Fruit fly (Drosophila melanogaster) whole organism, prepupa: ENCODE measurements around the gene Nlg4.

ENCODE experiments used
- Blimp-1 ChIP-seq: fragments of 200-800 bp; sonication (Bioruptor generic); optimal IDR thresholded peaks from 3 replicates; lab custom pipeline; 2017; ENCODE audit warnings: missing biosample characterization, missing genetic modification characterization, mild to moderate bottlenecking, moderate library complexity, missing genetic modification reagents
- CG10631 ChIP-seq: fragments of 200-800 bp; sonication (Bioruptor generic); optimal IDR thresholded peaks from 2 replicates; lab custom pipeline; 2016; ENCODE audit warnings: missing biosample characterization, missing genetic modification characterization
- CG10669 ChIP-seq: fragments of 200-800 bp; sonication (Bioruptor generic); optimal IDR thresholded peaks from 3 replicates; lab custom pipeline; 2018; ENCODE audit warnings: missing biosample characterization, mild to moderate bottlenecking, missing genetic modification characterization, moderate library complexity
- CG11294 ChIP-seq: fragments of 200-800 bp; sonication (Bioruptor generic); IDR thresholded peaks from 2 replicates; pipeline ENCODE4 v1.3.6; 2022; ENCODE audit warnings: missing biosample characterization, missing genetic modification characterization
- CG11762 ChIP-seq: fragments of 200-800 bp; sonication (Bioruptor generic); optimal IDR thresholded peaks from 3 replicates; lab custom pipeline; 2016; ENCODE audit warnings: missing biosample characterization, missing genetic modification characterization; ENCODE audit not compliant: insufficient read depth
- CG11902 ChIP-seq: fragments of 200-800 bp; sonication (Bioruptor generic); optimal IDR thresholded peaks from 3 replicates; lab custom pipeline; 2016; ENCODE audit warnings: missing biosample characterization, missing genetic modification characterization
- CG15336 ChIP-seq: fragments of 200-800 bp; sonication (Bioruptor generic); IDR thresholded peaks from 2 replicates; pipeline ENCODE4 v1.3.6; 2022; ENCODE audit warnings: missing biosample characterization, missing genetic modification characterization
- CG1621 ChIP-seq: fragments of 200-800 bp; sonication (Bioruptor generic); optimal IDR thresholded peaks from 3 replicates; lab custom pipeline; 2018; ENCODE audit warnings: missing biosample characterization, mild to moderate bottlenecking, missing genetic modification characterization
- CG16779 ChIP-seq: fragments of 200-800 bp; sonication (Bioruptor generic); optimal IDR thresholded peaks from 3 replicates; lab custom pipeline; 2017; ENCODE audit warnings: missing biosample characterization, mild to moderate bottlenecking, missing genetic modification characterization
- CG32006 ChIP-seq: fragments of 200-800 bp; sonication (Bioruptor generic); optimal IDR thresholded peaks from 3 replicates; lab custom pipeline; 2017; ENCODE audit warnings: missing biosample characterization, mild to moderate bottlenecking, missing genetic modification characterization
- CG34406 ChIP-seq: fragments of 200-800 bp; sonication (Bioruptor generic); optimal IDR thresholded peaks from 3 replicates; lab custom pipeline; 2016; ENCODE audit warnings: missing biosample characterization, missing genetic modification characterization
- CG3919 ChIP-seq: fragments of 200-800 bp; sonication (Bioruptor generic); optimal IDR thresholded peaks from 3 replicates; lab custom pipeline; 2016; ENCODE audit warnings: missing biosample characterization, missing genetic modification characterization
- CG4318 ChIP-seq: fragments of 200-800 bp; sonication (Bioruptor generic); optimal IDR thresholded peaks from 3 replicates; lab custom pipeline; 2017; ENCODE audit warnings: missing biosample characterization, mild to moderate bottlenecking, missing genetic modification characterization
- CG6163 ChIP-seq: fragments of 200-800 bp; sonication (Bioruptor generic); IDR thresholded peaks from 3 replicates; pipeline ENCODE4 v1.3.6; 2022; ENCODE audit warnings: missing biosample characterization, missing genetic modification characterization
- CG6276 ChIP-seq: fragments of 200-800 bp; sonication (Bioruptor generic); optimal IDR thresholded peaks from 2 replicates; lab custom pipeline; 2017; ENCODE audit warnings: missing biosample characterization, mild to moderate bottlenecking, missing genetic modification characterization
- CG6792 ChIP-seq: fragments of 200-800 bp; sonication (Bioruptor generic); optimal IDR thresholded peaks from 3 replicates; lab custom pipeline; 2016; ENCODE audit warnings: missing biosample characterization, missing genetic modification characterization
- CG6808 ChIP-seq: fragments of 200-800 bp; sonication (Bioruptor generic); optimal IDR thresholded peaks from 3 replicates; lab custom pipeline; 2017; ENCODE audit warnings: missing biosample characterization, missing genetic modification characterization, mild to moderate bottlenecking, moderate library complexity, missing genetic modification reagents
- CG6854 ChIP-seq: fragments of 200-800 bp; sonication (Bioruptor generic); optimal IDR thresholded peaks from 2 replicates; lab custom pipeline; 2017; ENCODE audit warnings: missing biosample characterization, mild to moderate bottlenecking, missing genetic modification characterization
- CG7368 ChIP-seq: fragments of 200-800 bp; sonication (Bioruptor generic); optimal IDR thresholded peaks from 3 replicates; lab custom pipeline; 2016; ENCODE audit warnings: missing biosample characterization, missing genetic modification characterization
- CG8319 ChIP-seq: fragments of 200-800 bp; sonication (Bioruptor generic); optimal IDR thresholded peaks from 3 replicates; lab custom pipeline; 2016; ENCODE audit warnings: missing biosample characterization, missing genetic modification characterization
- CG9139 ChIP-seq: fragments of 200-800 bp; sonication (Bioruptor generic); optimal IDR thresholded peaks from 3 replicates; lab custom pipeline; 2017; ENCODE audit warnings: missing biosample characterization, mild to moderate bottlenecking, missing genetic modification characterization
- Eip75B ChIP-seq: fragments of 200-800 bp; sonication (Bioruptor generic); optimal IDR thresholded peaks from 3 replicates; lab custom pipeline; 2016; ENCODE audit warnings: missing biosample characterization, missing genetic modification characterization
- Eip78C ChIP-seq: fragments of 200-800 bp; sonication (Bioruptor generic); peaks from one replicate; lab custom pipeline; 2016; ENCODE audit warnings: missing biosample characterization, missing genetic modification characterization
- Eip93F ChIP-seq: fragments of 200-800 bp; sonication (Bioruptor generic); optimal IDR thresholded peaks from 2 replicates; lab custom pipeline; 2016; ENCODE audit warnings: missing biosample characterization, mild to moderate bottlenecking, missing genetic modification characterization
- Ets21C ChIP-seq: fragments of 200-800 bp; sonication (Bioruptor generic); optimal IDR thresholded peaks from 3 replicates; lab custom pipeline; 2016; ENCODE audit warnings: missing biosample characterization, missing genetic modification characterization
- Ets96B ChIP-seq: fragments of 200-800 bp; optimal IDR thresholded peaks from 2 replicates; lab custom pipeline; 2019; ENCODE audit warnings: missing biosample characterization, mild to moderate bottlenecking, missing genetic modification characterization, moderate library complexity
- Gug ChIP-seq: fragments of 200-800 bp; sonication (Bioruptor generic); IDR thresholded peaks from 2 replicates; pipeline ENCODE4 v1.3.6; 2022; ENCODE audit warnings: missing biosample characterization, missing genetic modification characterization
- Hr38 ChIP-seq: sonication (Bioruptor generic); optimal IDR thresholded peaks from 2 replicates; lab custom pipeline; 2016; ENCODE audit warnings: missing biosample characterization, missing genetic modification characterization
- Hr39 ChIP-seq: fragments of 200-800 bp; sonication (Bioruptor generic); optimal IDR thresholded peaks from 2 replicates; lab custom pipeline; 2016; ENCODE audit warnings: missing biosample characterization, missing genetic modification characterization
- Hr4 ChIP-seq: fragments of 200-800 bp; sonication (Bioruptor generic); optimal IDR thresholded peaks from 3 replicates; lab custom pipeline; 2016; ENCODE audit warnings: missing biosample characterization, missing genetic modification characterization
- Lpt ChIP-seq: fragments of 200-800 bp; sonication (Bioruptor generic); optimal IDR thresholded peaks from 3 replicates; lab custom pipeline; 2016; ENCODE audit warnings: missing biosample characterization, missing genetic modification characterization
- Met ChIP-seq: fragments of 200-800 bp; sonication (Bioruptor generic); optimal IDR thresholded peaks from 3 replicates; lab custom pipeline; 2016; ENCODE audit warnings: missing biosample characterization, missing genetic modification characterization
- OdsH ChIP-seq: fragments of 200-800 bp; sonication (Bioruptor generic); optimal IDR thresholded peaks from 3 replicates; lab custom pipeline; 2016; ENCODE audit warnings: missing biosample characterization, missing genetic modification characterization
- Smox ChIP-seq: fragments of 200-800 bp; sonication (Bioruptor generic); optimal IDR thresholded peaks from 3 replicates; lab custom pipeline; 2016; ENCODE audit warnings: missing biosample characterization, missing genetic modification characterization
- Sox102F ChIP-seq: fragments of 200-800 bp; sonication (Bioruptor generic); optimal IDR thresholded peaks from 2 replicates; lab custom pipeline; 2016; ENCODE audit warnings: missing biosample characterization, mild to moderate bottlenecking, missing genetic modification characterization
- Sox14 ChIP-seq: fragments of 200-800 bp; sonication (Bioruptor generic); optimal IDR thresholded peaks from 3 replicates; lab custom pipeline; 2016; ENCODE audit warnings: missing biosample characterization, missing genetic modification characterization
- Sox15 ChIP-seq: fragments of 200-800 bp; sonication (Bioruptor generic); optimal IDR thresholded peaks from 3 replicates; lab custom pipeline; 2016; ENCODE audit warnings: missing biosample characterization, missing genetic modification characterization
- achi ChIP-seq: fragments of 200-800 bp; sonication (Bioruptor generic); optimal IDR thresholded peaks from 3 replicates; lab custom pipeline; 2016; ENCODE audit warnings: missing biosample characterization, missing genetic modification characterization
- cyc ChIP-seq: fragments of 200-800 bp; sonication (Bioruptor generic); optimal IDR thresholded peaks from 3 replicates; lab custom pipeline; 2016; ENCODE audit warnings: missing biosample characterization, missing genetic modification characterization
- eg ChIP-seq: fragments of 200-800 bp; sonication (Bioruptor generic); IDR thresholded peaks from 3 replicates; pipeline ENCODE4 v1.3.6; 2022; ENCODE audit warnings: missing biosample characterization, missing genetic modification characterization
- esn ChIP-seq: fragments of 200-800 bp; sonication (Bioruptor generic); optimal IDR thresholded peaks from 2 replicates; lab custom pipeline; 2016; ENCODE audit warnings: missing biosample characterization, mild to moderate bottlenecking, missing genetic modification characterization, moderate library complexity
- fd59A ChIP-seq: fragments of 200-800 bp; sonication (Bioruptor generic); optimal IDR thresholded peaks from 2 replicates; lab custom pipeline; 2017; ENCODE audit warnings: missing biosample characterization, mild to moderate bottlenecking, missing genetic modification characterization, missing genetic modification reagents
- fkh ChIP-seq: fragments of 200-800 bp; sonication (Bioruptor generic); optimal IDR thresholded peaks from 3 replicates; lab custom pipeline; 2017; ENCODE audit warnings: missing biosample characterization, mild to moderate bottlenecking, missing genetic modification characterization, moderate library complexity
- lz ChIP-seq: fragments of 200-800 bp; sonication (Bioruptor generic); optimal IDR thresholded peaks from 3 replicates; lab custom pipeline; 2016; ENCODE audit warnings: missing biosample characterization, missing genetic modification characterization
- net ChIP-seq: fragments of 200-800 bp; sonication (Bioruptor generic); optimal IDR thresholded peaks from 3 replicates; lab custom pipeline; 2016; ENCODE audit warnings: missing biosample characterization, missing genetic modification characterization
- salr ChIP-seq, 2 experiments: fragments of 200-800 bp; sonication (Bioruptor generic); optimal IDR thresholded peaks; 3 replicates each; lab custom pipeline; 2016 to 2018; ENCODE audit warnings: missing biosample characterization in 2 of 2, missing genetic modification characterization in 2 of 2, mild to moderate bottlenecking in 1 of 2
- spab ChIP-seq: fragments of 200-800 bp; sonication (Bioruptor generic); optimal IDR thresholded peaks from 2 replicates; lab custom pipeline; 2017; ENCODE audit warnings: missing biosample characterization, mild to moderate bottlenecking, missing genetic modification characterization, missing genetic modification reagents
- ss ChIP-seq, 2 experiments: fragments of 200-800 bp; sonication (Bioruptor generic); optimal IDR thresholded peaks; 2 replicates in 1 of 2; 3 replicates in 1 of 2; lab custom pipeline; 2017 to 2018; ENCODE audit warnings: mild to moderate bottlenecking in 2 of 2, missing biosample characterization in 2 of 2, missing genetic modification characterization in 2 of 2, moderate library complexity in 1 of 2
- svp ChIP-seq: fragments of 200-800 bp; sonication (Bioruptor generic); peaks from one replicate; lab custom pipeline; 2016; ENCODE audit warnings: missing biosample characterization, missing genetic modification characterization
- topi ChIP-seq: fragments of 200-800 bp; sonication (Bioruptor generic); optimal IDR thresholded peaks from 3 replicates; lab custom pipeline; 2016; ENCODE audit warnings: missing biosample characterization, missing genetic modification characterization
- vri ChIP-seq: fragments of 200-800 bp; sonication (Bioruptor generic); optimal IDR thresholded peaks from 3 replicates; lab custom pipeline; 2016; ENCODE audit warnings: missing biosample characterization, mild to moderate bottlenecking, missing genetic modification characterization

Gene Nlg4

DNA sequence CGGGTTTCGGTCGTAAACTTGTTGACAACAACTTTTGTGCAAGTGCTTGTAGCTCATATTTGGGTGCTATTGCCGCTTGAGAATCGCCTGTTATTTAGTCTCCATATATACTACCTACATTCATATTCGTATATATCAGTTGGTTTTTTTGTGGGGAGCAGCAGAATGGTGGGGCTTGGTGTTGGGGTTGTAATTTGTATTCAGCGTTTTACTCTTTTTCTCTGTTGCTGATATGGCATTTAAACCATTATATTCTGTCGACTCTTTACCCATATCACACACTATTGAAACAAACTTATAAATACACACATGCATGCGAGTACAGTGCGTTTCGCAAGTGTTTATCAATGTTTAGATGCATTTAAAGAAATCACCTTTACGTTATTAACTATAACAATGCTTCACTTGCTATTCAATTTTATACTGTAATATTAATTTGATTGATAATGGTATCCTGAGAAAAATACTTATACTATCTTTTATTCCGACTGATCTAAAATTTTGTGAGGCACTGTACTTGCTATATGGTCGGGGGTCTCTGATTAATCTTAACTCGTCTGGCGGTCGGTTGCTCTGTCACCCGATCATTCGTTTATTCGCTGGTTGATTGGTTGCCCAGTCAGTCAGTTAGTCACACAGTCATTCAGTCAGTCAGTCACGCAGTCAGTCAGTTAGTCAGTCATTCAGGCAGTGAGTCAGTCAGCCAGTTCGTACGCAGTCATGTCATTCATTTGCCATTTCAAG, 56.8 kb downstream of the Nlg4 start:
- TF ChIP-seq spab, result peak; percentile 95
- TF ChIP-seq CG6276, result peak; percentile 94
- TF ChIP-seq Sox102F (GFP tag; lab: Kevin White, UChicago), result peak; percentile 89
- TF ChIP-seq Smox, result peak; percentile 82
- TF ChIP-seq fkh (GFP tag; lab: Kevin White, UChicago), result peak; percentile 52
- peak; percentile 91 for TF ChIP-seq achi
- peak; percentile 93 for TF ChIP-seq CG34406 (GFP tag; lab: Kevin White, UChicago)
- TF ChIP-seq CG1621 (tag; lab: Kevin White, UChicago), result peak; percentile 95
- peak; percentile 94 for TF ChIP-seq net (GFP tag; lab: Kevin White, UChicago)
- TF ChIP-seq cyc (GFP tag; lab: Kevin White, UChicago), result peak; percentile 82
- peak; percentile 92 for TF ChIP-seq lz (GFP tag; lab: Kevin White, UChicago)
- TF ChIP-seq vri (GFP tag; lab: Kevin White, UChicago), result peak; percentile 86
- TF ChIP-seq Sox14 (GFP tag; lab: Kevin White, UChicago), result peak; percentile 93
- peak; percentile 92 for TF ChIP-seq Hr4
- TF ChIP-seq eg (GFP tag; lab: Robert Waterston, UW), result peak; percentile 98
- peak; percentile 93 for TF ChIP-seq fd59A (GFP tag; lab: Kevin White, UChicago)
- peak; percentile 91 for TF ChIP-seq Met (GFP tag; lab: Kevin White, UChicago)
- peak; percentile 98 for TF ChIP-seq Eip78C
- peak; percentile 96 for TF ChIP-seq Eip75B (GFP tag; lab: Kevin White, UChicago)
- TF ChIP-seq svp (GFP tag; lab: Kevin White, UChicago), result peak; percentile 92
- TF ChIP-seq ss (GFP tag; optimal IDR thresholded peaks at IDR 0.05; lab: Kevin White, UChicago), result peak; percentile 95
- TF ChIP-seq CG11762 (GFP tag; lab: Kevin White, UChicago), result peak; percentile 85
- peak; percentile 93 for TF ChIP-seq OdsH (GFP tag; lab: Kevin White, UChicago)
- peak; percentile 67 for TF ChIP-seq CG6854 (GFP tag; lab: Kevin White, UChicago)
- peak; percentile 98 for TF ChIP-seq Ets96B (tag; lab: Kevin White, UChicago)
- TF ChIP-seq CG16779, result peak; percentile 93
- TF ChIP-seq CG7368 (GFP tag; lab: Kevin White, UChicago), result peak; percentile 91
- TF ChIP-seq CG6808 (GFP tag; lab: Kevin White, UChicago), result peak; percentile 94
- TF ChIP-seq Hr39 (GFP tag; lab: Kevin White, UChicago), result peak; percentile 83
- no peak for TF ChIP-seq Hr38 (GFP tag; lab: Kevin White, UChicago)
- TF ChIP-seq CG4318 (GFP tag; lab: Kevin White, UChicago), result peak; percentile 85
- peak; percentile 94 for TF ChIP-seq CG11294 (GFP tag; lab: Robert Waterston, UW)
- peak; percentile 45 for TF ChIP-seq Eip93F (GFP tag; lab: Kevin White, UChicago)
- TF ChIP-seq topi (GFP tag; lab: Kevin White, UChicago), result peak; percentile 91
- TF ChIP-seq CG32006, result peak; percentile 95
- peak; percentile 94 for TF ChIP-seq esn (GFP tag; lab: Kevin White, UChicago)
- TF ChIP-seq Gug (GFP tag; lab: Robert Waterston, UW), result peak; percentile 94
- peak; percentile 95 for TF ChIP-seq CG9139
- TF ChIP-seq CG10669 (GFP tag; lab: Kevin White, UChicago), result peak; percentile 97
- TF ChIP-seq CG11902 (GFP tag; lab: Kevin White, UChicago), result peak; percentile 84
- TF ChIP-seq CG6792 (GFP tag; lab: Kevin White, UChicago), result peak; percentile 92
- TF ChIP-seq Sox15 (GFP tag; lab: Kevin White, UChicago), result peak; percentile 83
- peak; percentile 92 for TF ChIP-seq CG3919
- peak; percentile 79 to 94 for TF ChIP-seq salr (GFP tag; optimal IDR thresholded peaks at IDR 0.05; lab: Kevin White, UChicago)
- TF ChIP-seq CG6163, result peak; percentile 96
- peak; percentile 78 for TF ChIP-seq CG8319 (GFP tag; lab: Kevin White, UChicago)
- peak; percentile 96 for TF ChIP-seq CG10631 (GFP tag; lab: Kevin White, UChicago)
- peak; percentile 73 for TF ChIP-seq Ets21C (GFP tag; lab: Kevin White, UChicago)
- TF ChIP-seq Blimp-1 (GFP tag; lab: Kevin White, UChicago), result peak; percentile 60
- TF ChIP-seq Lpt (GFP tag; lab: Kevin White, UChicago), result peak; percentile 90
- TF ChIP-seq CG15336 (GFP tag; lab: Robert Waterston, UW), result peak; percentile 97
